Worm (Caenorhabditis elegans): ENCODE data around the gene str-139.

- no peak for TF ChIP-seq snpc-4 (tag; optimal IDR thresholded peaks at IDR 0.05)
- no peak for TF ChIP-seq nhr-12 (tag; optimal IDR thresholded peaks at IDR 0.05)
- TF ChIP-seq nhr-237 (tag; optimal IDR thresholded peaks at IDR 0.05) = no peak
- no peak for TF ChIP-seq ces-1 (GFP tag; optimal IDR thresholded peaks at IDR 0.05)
- TF ChIP-seq blmp-1 (tag; optimal IDR thresholded peaks at IDR 0.05) = no peak
These were observed 33.4 kb upstream of the str-139 start, which contains the start of gene str-146 for ce11 chrV:8095378-8095777.
